Worm (Caenorhabditis elegans): ENCODE data around the gene csr-1.

csr-1 gene

DNA sequence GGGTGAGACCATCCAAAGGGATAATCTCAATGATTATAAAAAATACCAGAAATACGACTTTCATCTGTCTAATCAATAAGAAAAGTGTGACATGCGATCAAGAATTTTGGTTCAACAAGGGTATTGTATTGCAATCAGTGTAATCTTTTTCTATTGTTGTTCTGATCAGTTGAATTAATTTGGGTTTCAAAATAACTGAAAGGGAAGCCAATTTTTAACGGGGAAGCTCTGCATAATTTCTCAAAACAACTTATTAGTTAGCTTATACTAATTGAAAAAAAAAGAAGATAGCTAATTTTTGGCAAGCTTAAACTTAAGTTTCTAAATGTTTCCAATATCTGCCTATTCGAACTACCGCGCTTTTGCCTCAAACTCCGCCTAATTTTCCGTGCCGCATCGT lies 29.8 kb upstream of the csr-1 start, which contains the start of gene C49H3.12:
Gene C49H3.12, minus strand, starts transcription at position 101 of the 400 bp plus-strand sequence.
- TF ChIP-seq ama-1 (optimal IDR thresholded peaks at IDR 0.05) (no peak), fkh-6 (tag; optimal IDR thresholded peaks at IDR 0.05) (no peak), sox-2 (GFP tag; IDR thresholded peaks at IDR 0.05) (no peak), che-1 (tag; optimal IDR thresholded peaks at IDR 0.05) (no peak), Y22D7AL.16 (tag; optimal IDR thresholded peaks at IDR 0.05) (no peak), ceh-34 (tag; optimal IDR thresholded peaks at IDR 0.05) (no peak), nhr-232 (tag; optimal IDR thresholded peaks at IDR 0.05) (no peak), ceh-6 (GFP tag; optimal IDR thresholded peaks at IDR 0.05) (no peak)

DNA sequence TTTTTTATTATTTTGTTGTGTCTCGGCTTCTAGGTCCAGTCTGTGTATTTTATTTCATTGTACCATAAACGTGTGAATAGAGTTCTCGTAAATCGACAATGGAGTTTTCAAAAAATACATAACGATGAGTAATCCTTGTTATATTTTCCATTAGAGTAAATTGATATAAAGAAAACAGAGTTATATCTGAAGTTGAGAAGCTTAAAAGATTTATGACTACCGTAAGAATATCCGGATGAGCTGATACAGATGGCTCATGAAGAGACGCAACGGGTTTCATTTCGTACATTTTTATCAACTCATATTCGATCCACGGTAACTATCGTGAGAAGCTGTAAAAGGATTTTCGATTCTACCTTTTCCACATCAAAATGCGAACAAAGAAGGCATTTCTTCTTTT lies 29.2 kb upstream of the csr-1 start, which contains the start of gene gcy-8:
Gene gcy-8, plus strand, starts transcription at position 301 of the 400 bp plus-strand sequence.
- TF ChIP-seq C38D4.7 (GFP tag; optimal IDR thresholded peaks at IDR 0.05) (no peak), ceh-48 (tag; optimal IDR thresholded peaks at IDR 0.05) (no peak), F13H6.1 (tag; optimal IDR thresholded peaks at IDR 0.05) (no peak), unc-86 (tag; optimal IDR thresholded peaks at IDR 0.05) (no peak), ztf-16 (tag; optimal IDR thresholded peaks at IDR 0.05) (no peak), ceh-18 (tag; optimal IDR thresholded peaks at IDR 0.05) (no peak)

DNA sequence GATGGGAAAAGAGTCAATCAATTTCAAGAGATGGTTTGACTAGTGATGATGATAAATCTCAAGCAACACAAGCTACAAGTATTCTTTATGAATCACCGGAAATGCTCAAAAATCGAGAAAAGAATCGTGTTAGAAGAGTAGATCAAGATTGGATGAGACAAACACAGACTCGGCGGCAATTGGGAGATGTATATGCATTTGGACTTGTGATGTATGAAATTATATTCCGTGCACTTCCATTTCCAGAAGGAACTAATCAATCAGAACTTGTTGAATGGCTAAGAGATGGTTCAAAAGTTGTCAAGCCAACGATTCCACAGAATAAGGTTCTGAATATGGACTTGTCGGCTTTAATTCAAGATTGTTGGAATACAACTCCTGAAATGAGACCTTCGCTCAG lies 25.2 kb upstream of the csr-1 start:
- TF ChIP-seq fkh-6 (tag; optimal IDR thresholded peaks at IDR 0.05), result no peak
- TF ChIP-seq madf-2 (tag; optimal IDR thresholded peaks at IDR 0.05), result no peak
- no peak for TF ChIP-seq ceh-30 (tag; optimal IDR thresholded peaks at IDR 0.05)
- no peak for TF ChIP-seq ceh-45 (GFP tag; IDR thresholded peaks at IDR 0.05)
- no peak for TF ChIP-seq sox-2 (GFP tag; IDR thresholded peaks at IDR 0.05)
- no peak for TF ChIP-seq che-1 (tag; optimal IDR thresholded peaks at IDR 0.05)
- TF ChIP-seq elt-2 (tag; optimal IDR thresholded peaks at IDR 0.05), result no peak
- TF ChIP-seq ama-1 (optimal IDR thresholded peaks at IDR 0.05), result no peak
- no peak for TF ChIP-seq pha-2 (tag; optimal IDR thresholded peaks at IDR 0.05)
- TF ChIP-seq ttx-3 (tag; optimal IDR thresholded peaks at IDR 0.05), result no peak
- no peak for TF ChIP-seq unc-42 (tag; optimal IDR thresholded peaks at IDR 0.05)
- no peak for TF ChIP-seq ceh-2 (tag; optimal IDR thresholded peaks at IDR 0.05)
- TF ChIP-seq ceh-34 (tag; optimal IDR thresholded peaks at IDR 0.05), result no peak
- no peak for TF ChIP-seq ceh-14 (tag; optimal IDR thresholded peaks at IDR 0.05)
- no peak for TF ChIP-seq pat-9 (tag; optimal IDR thresholded peaks at IDR 0.05)
- no peak for TF ChIP-seq fkh-10 (GFP tag; optimal IDR thresholded peaks at IDR 0.05)
- no peak for TF ChIP-seq hlh-13 (GFP tag; optimal IDR thresholded peaks at IDR 0.05)
- no peak for TF ChIP-seq Y22D7AL.16 (tag; optimal IDR thresholded peaks at IDR 0.05)

DNA sequence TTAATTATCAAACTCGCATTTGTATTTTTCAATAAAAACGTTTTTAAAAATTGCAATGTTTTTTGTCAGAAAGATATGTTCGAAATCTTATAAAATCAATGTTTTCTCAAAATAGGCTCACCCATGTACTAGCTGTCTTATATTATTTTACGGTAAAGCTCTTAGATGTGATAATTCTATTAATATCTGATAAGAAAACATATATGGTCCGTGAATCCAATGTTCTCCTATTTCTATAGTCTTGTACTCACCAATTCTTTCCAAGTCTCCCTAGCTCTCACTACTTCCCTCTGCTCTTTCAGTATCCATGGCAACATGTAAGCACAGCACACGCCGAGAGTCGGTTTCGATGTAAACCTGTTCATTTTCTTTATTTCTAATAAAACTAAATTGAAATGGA lies 23.3 kb upstream of the csr-1 start, which contains the start of gene bbs-2:
Gene bbs-2, plus strand, starts transcription at position 301 of the 400 bp plus-strand sequence.
- TF ChIP-seq ceh-31 (tag; optimal IDR thresholded peaks at IDR 0.05), result no peak
- TF ChIP-seq pat-9 (tag; optimal IDR thresholded peaks at IDR 0.05), result no peak
- no peak for TF ChIP-seq pha-4 (tag; optimal IDR thresholded peaks at IDR 0.05)
- TF ChIP-seq elt-4 (tag; optimal IDR thresholded peaks at IDR 0.05), result no peak

DNA sequence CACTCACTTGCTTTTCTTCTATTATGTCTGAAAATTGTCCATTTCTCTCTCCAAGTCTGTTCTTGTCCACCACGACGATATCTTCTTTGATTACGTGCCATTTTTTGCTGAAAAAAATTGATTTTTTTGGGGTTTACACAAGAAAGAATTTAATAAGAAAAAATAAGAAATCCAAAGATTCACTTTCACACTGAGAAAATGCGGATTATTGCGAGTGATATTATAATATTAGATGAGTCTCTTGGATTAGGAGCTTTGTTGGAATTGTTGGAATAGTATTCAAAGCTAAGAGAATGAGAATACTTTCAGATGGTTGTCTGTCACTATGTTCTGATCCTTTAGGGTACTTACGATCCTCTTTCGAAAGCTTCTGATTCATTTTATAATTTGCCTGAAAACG lies 18.2 kb upstream of the csr-1 start, which contains the start of gene F20D12.7:
Gene F20D12.7, minus strand, starts transcription at position 101 of the 400 bp plus-strand sequence.
- no peak for TF ChIP-seq pax-1 (tag; optimal IDR thresholded peaks at IDR 0.05)

DNA sequence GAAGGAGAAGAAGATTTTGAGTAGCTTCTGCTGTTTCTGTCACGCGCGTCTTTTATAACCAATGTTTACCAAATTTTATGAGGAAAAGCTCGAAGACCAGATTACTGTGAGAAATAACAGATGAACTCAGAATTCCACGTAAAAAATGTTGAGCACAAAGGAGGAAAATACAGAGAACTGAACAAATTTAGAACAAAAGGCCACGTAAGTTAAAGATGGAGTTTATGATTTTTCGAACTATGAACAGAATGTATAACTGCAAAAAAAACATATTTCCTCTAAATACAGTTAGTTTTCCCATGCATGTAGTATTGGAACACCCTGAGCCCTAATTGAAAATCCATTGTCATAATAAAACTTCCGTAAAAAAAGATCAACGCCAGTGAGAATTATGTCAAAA lies 16.1 kb upstream of the csr-1 start, which contains the start of gene exc-9:
Gene exc-9, minus strand, starts transcription at position 101 of the 400 bp plus-strand sequence.
- no peak for TF ChIP-seq K02D7.2 (tag; optimal IDR thresholded peaks at IDR 0.05)
- no peak for TF ChIP-seq ceh-45 (GFP tag; IDR thresholded peaks at IDR 0.05)
- TF ChIP-seq pha-4 (tag; optimal IDR thresholded peaks at IDR 0.05), result no peak
- no peak for TF ChIP-seq elt-2 (tag; optimal IDR thresholded peaks at IDR 0.05)
- TF ChIP-seq ceh-48 (tag; optimal IDR thresholded peaks at IDR 0.05), result no peak
- TF ChIP-seq elt-4 (tag; optimal IDR thresholded peaks at IDR 0.05), result no peak
- TF ChIP-seq ceh-30 (tag; optimal IDR thresholded peaks at IDR 0.05), result no peak
- TF ChIP-seq hlh-30 (tag; optimal IDR thresholded peaks at IDR 0.05; ENCODE audit: insufficient read depth), result no peak
- no peak for TF ChIP-seq ceh-34 (tag; optimal IDR thresholded peaks at IDR 0.05)
- no peak for TF ChIP-seq lim-6 (tag; optimal IDR thresholded peaks at IDR 0.05)
- no peak for TF ChIP-seq dmd-4 (tag; optimal IDR thresholded peaks at IDR 0.05; ENCODE audit: borderline replicate concordance)
- TF ChIP-seq pqm-1 (tag; optimal IDR thresholded peaks at IDR 0.05), result no peak
